Fruit fly (Drosophila melanogaster): Measurements from ENCODE around the gene Tat.
A peak's percentile ranks its signal among the peaks of the same experiment; 100 is the strongest.

Tat gene

DNA sequence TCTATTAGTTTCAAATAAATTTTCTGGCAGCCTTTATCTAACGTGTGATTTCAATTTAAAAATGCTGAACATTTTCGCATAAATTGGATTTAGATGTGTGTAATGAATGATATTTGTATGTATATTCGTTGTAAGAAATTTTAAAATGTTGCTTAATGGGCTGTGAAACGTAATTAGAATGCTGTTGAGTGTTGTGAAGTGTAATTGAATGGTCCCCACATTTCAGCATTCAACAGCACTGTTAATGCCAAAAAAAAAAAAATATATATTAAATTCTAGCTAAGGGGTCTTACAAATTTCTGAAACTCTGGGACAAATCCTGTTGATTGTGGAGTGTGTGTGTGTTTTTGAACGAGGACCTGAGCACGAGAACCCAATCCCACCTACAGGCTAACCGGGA is 4.1 kb downstream of the Tat start:
- TF ChIP-seq sens (GFP tag): peak; percentile 30
- TF ChIP-seq CG10267 (tag; optimal IDR thresholded peaks at IDR 0.05): peak; percentile 61
- TF ChIP-seq Awh (GFP tag; IDR thresholded peaks at IDR 0.05): no peak
- peak; percentile 97 for TF ChIP-seq stwl (tag; optimal IDR thresholded peaks at IDR 0.05)

DNA sequence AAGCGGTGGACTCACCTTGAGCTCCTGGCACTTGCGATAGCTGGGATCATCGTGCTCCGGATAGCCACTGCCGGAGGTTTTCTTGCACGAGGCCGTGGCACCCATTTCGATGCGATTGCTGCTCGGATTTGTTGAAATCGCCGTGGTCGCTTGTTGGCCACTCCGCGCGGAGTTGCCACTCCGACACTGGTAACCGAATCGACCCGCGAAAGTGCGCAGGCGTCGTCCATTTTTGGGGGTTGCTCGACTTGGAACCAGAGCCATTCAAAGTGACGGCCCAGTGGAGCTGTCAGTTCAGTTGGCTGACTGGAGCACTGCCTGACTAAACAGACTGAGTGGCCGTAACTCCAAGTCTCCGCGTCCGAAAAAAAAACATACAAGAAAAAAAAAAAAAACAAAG is 5.1 kb downstream of the Tat start, which contains the start of the genes CG13404 and na:
Gene CG13404, minus strand, starts transcription at position 176 of the 400 bp plus-strand sequence.
Gene na, plus strand, starts transcription at position 293 of the 400 bp plus-strand sequence.
- TF ChIP-seq ewg (GFP tag; optimal IDR thresholded peaks at IDR 0.05): peak; percentile 94
- TF ChIP-seq CG15514 (GFP tag; optimal IDR thresholded peaks at IDR 0.05): peak; percentile 95
- peak; percentile 27 for TF ChIP-seq Ets65A (GFP tag)
- TF ChIP-seq pzg (GFP tag; optimal IDR thresholded peaks at IDR 0.05): peak; percentile 23
- TF ChIP-seq seq (GFP tag; IDR thresholded peaks at IDR 0.05): 0 out of 2 replicates have a peak, but pooled peaks have one; percentile 18
- no peak for TF ChIP-seq CG18476 (GFP tag; optimal IDR thresholded peaks at IDR 0.05)
- TF ChIP-seq onecut (GFP tag; IDR thresholded peaks at IDR 0.05): peak; percentile 81
- peak; percentile 7 for TF ChIP-seq Med (GFP tag)
- peak; percentile 2 for TF ChIP-seq sqz (GFP tag; optimal IDR thresholded peaks at IDR 0.05)
- TF ChIP-seq Dref (GFP tag; IDR thresholded peaks at IDR 0.05): 0 out of 2 replicates have a peak, but pooled peaks have one; percentile 6
- no peak for TF ChIP-seq CHES-1-like (GFP tag; optimal IDR thresholded peaks at IDR 0.05)

DNA sequence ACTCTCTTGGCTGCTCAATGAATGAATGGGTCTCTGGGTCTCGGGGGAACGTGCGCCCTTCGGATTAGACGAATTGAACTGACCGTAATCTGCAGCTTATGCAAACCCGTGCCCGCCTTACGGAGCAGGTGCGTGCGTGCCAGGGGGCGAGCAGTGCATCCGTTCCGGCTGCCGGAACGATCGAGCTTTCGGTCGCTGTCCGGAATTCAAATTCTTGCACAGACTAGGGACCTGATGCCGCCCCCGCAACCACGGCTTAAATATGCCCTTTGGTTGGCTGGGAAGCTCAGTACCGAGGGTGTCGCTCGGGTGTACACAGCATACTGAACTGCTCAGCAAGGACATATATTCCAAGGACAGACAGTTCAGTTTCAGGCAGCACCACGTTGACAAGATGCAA is 16.4 kb downstream of the Tat start, which contains the start of gene Muc12Ea:
Gene Muc12Ea, plus strand, starts transcription at position 301 of the 400 bp plus-strand sequence.
- no peak for TF ChIP-seq HmgZ (tag; optimal IDR thresholded peaks at IDR 0.05)
- no peak for TF ChIP-seq dati (GFP tag; IDR thresholded peaks at IDR 0.05)
- peak; percentile 36 for TF ChIP-seq Med (GFP tag)
- no peak for TF ChIP-seq ems (GFP tag; optimal IDR thresholded peaks at IDR 0.05)
- no peak for TF ChIP-seq GATAe (GFP tag; conservative IDR thresholded peaks at IDR 0.05)

DNA sequence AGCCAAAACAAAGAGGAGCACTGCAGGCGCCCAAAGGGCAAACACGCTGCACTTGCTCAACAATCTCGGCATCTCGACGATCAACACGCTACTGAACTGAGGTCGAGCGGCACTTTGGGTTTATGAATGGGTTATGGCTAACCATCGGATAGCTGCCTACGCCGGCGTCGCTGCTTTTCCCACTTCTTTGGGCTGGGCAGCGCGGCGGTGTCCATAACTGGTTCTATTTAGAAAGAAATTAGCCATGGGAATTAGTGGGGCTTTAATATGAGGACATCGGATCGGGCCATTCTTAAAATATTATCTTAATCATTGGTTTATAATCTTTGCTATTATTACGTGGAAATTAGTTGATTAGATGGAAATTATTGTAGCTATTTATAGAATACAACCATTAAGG is 28.3 kb downstream of the Tat start, which contains the start of gene CG9400:
Gene CG9400, minus strand, starts transcription at position 101 of the 400 bp plus-strand sequence.
- no peak for TF ChIP-seq CG15073 (GFP tag; optimal IDR thresholded peaks at IDR 0.05)
- TF ChIP-seq CG32532 (GFP tag; IDR thresholded peaks at IDR 0.05): no peak

Data from whole organism, embryonic.